Fruit fly (Drosophila melanogaster): ENCODE measurements around the gene ntc.

The ntc gene

dm6 chr3L:3785002-3785661, 21.1 kb downstream of the ntc start (continued):
- TF ChIP-seq pzg (GFP tag; optimal IDR thresholded peaks at IDR 0.05) (no peak), rib (GFP tag; IDR thresholded peaks at IDR 0.05) (peak; percentile 81), ems (GFP tag; optimal IDR thresholded peaks at IDR 0.05) (peak; percentile 90), CG2120 (GFP tag; optimal IDR thresholded peaks at IDR 0.05) (peak; percentile 91), Mes4 (GFP tag; optimal IDR thresholded peaks at IDR 0.05) (peak; percentile 95), CG12299 (tag; optimal IDR thresholded peaks at IDR 0.05) (peak; percentile 75), CG15601 (tag; optimal IDR thresholded peaks at IDR 0.05) (peak; percentile 85), CG5953 (GFP tag; IDR thresholded peaks at IDR 0.05) (peak; percentile 95), CG7357 (GFP tag; IDR thresholded peaks at IDR 0.05) (peak; percentile 90), Sox100B (GFP tag; optimal IDR thresholded peaks at IDR 0.05) (peak; percentile 72), toy (GFP tag; IDR thresholded peaks at IDR 0.05) (peak; percentile 64; the same call in 1 of the 2 replicates), CG10959 (GFP tag; IDR thresholded peaks at IDR 0.05) (peak; percentile 92), NFAT (GFP tag; IDR thresholded peaks at IDR 0.05) (peak; percentile 86), Elba2 (GFP tag; optimal IDR thresholded peaks at IDR 0.05) (peak; percentile 91), CG14441 (GFP tag; IDR thresholded peaks at IDR 0.05) (peak; percentile 98), slbo (GFP tag; IDR thresholded peaks at IDR 0.05) (peak; percentile 95), sd (tag; optimal IDR thresholded peaks at IDR 0.05) (peak; percentile 78), lov (optimal IDR thresholded peaks at IDR 0.05) (no peak), lov (GFP tag; IDR thresholded peaks at IDR 0.05) (peak; percentile 95), bsh (GFP tag; optimal IDR thresholded peaks at IDR 0.05) (peak; percentile 96 to 97), CG11696 (GFP tag; IDR thresholded peaks at IDR 0.05) (peak; percentile 84), CG12104 (GFP tag; optimal IDR thresholded peaks at IDR 0.05) (peak; percentile 57), dm (GFP tag; optimal IDR thresholded peaks at IDR 0.05) (peak; percentile 89), vvl (GFP tag; IDR thresholded peaks at IDR 0.05) (peak; percentile 98), fd3F (GFP tag; optimal IDR thresholded peaks at IDR 0.05) (peak; percentile 83), crol (GFP tag; IDR thresholded peaks at IDR 0.05) (peak; percentile 80), CG11085 (GFP tag; IDR thresholded peaks at IDR 0.05) (peak; percentile 88), ap (GFP tag; IDR thresholded peaks at IDR 0.05) (peak; percentile 97), CG31388 (GFP tag; optimal IDR thresholded peaks at IDR 0.05) (peak; percentile 66), CG30403 (GFP tag; optimal IDR thresholded peaks at IDR 0.05) (peak; percentile 94), disco-r (GFP tag; optimal IDR thresholded peaks at IDR 0.05) (peak; percentile 91), gce (GFP tag; IDR thresholded peaks at IDR 0.05) (peak; percentile 96), h (optimal IDR thresholded peaks at IDR 0.05) (no peak), CG12659 (GFP tag; optimal IDR thresholded peaks at IDR 0.05) (peak; percentile 93), CG3065 (GFP tag; optimal IDR thresholded peaks at IDR 0.05) (peak; percentile 94), zen2 (GFP tag; IDR thresholded peaks at IDR 0.05; ENCODE audit: partially characterized antibody) (no peak), Doc3 (GFP tag; IDR thresholded peaks at IDR 0.05; ENCODE audit: partially characterized antibody) (no peak), cad (GFP tag; optimal IDR thresholded peaks at IDR 0.05) (no peak), shn (GFP tag; optimal IDR thresholded peaks at IDR 0.05) (peak; percentile 97), nerfin-1 (tag; optimal IDR thresholded peaks at IDR 0.05) (peak; percentile 70), CG3281 (GFP tag; optimal IDR thresholded peaks at IDR 0.05) (peak; percentile 64), row (GFP tag; IDR thresholded peaks at IDR 0.05) (peak; percentile 94), CG3838 (GFP tag; optimal IDR thresholded peaks at IDR 0.05) (peak; percentile 88), vnd (GFP tag; IDR thresholded peaks at IDR 0.05; ENCODE audit: partially characterized antibody) (peak; percentile 42; the same call in 1 of the 3 replicates), Poxn (GFP tag; IDR thresholded peaks at IDR 0.05) (peak; percentile 78), Pdp1 (GFP tag; optimal IDR thresholded peaks at IDR 0.05) (peak; percentile 92 to 94), yki (optimal IDR thresholded peaks at IDR 0.05) (no peak), CG10565 (GFP tag; optimal IDR thresholded peaks at IDR 0.05) (peak; percentile 60), CG3726 (GFP tag; IDR thresholded peaks at IDR 0.05) (peak; percentile 94; the same call in 2 of the 3 replicates), CG17359 (tag; optimal IDR thresholded peaks at IDR 0.05) (peak; percentile 92), CG9876 (GFP tag; optimal IDR thresholded peaks at IDR 0.05) (peak; percentile 92)
